Worm (Caenorhabditis elegans): ENCODE measurements around the gene W03F9.9.
A peak's percentile ranks its signal among the peaks of the same experiment; 100 is the strongest.

Gene W03F9.9

DNA sequence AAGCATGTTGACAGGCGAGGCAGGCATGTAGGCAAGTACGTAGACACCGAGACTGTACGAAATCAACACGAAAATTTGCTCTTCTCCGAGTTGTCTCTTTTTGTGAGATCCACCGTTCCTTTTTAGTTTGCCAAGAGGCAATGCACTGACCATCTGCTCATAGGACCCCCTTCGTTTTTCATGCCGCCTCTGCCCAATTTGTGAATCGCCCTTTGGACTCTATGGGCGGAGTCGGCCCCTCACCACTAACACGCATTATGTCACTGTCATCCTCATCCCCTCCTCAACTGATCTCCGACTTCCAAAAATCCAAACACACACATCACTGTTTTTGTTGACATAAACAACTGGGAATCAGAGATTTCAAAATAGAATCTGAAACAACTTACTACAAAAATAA, 15.2 kb downstream of the W03F9.9 start:
- TF ChIP-seq T22C8.4 (GFP tag; IDR thresholded peaks at IDR 0.05): 0 out of 2 replicates have a peak, but pooled peaks have one; percentile 7
- TF ChIP-seq flt-1 (GFP tag; IDR thresholded peaks at IDR 0.05): 0 out of 2 replicates have a peak, but pooled peaks have one; percentile 25
- TF ChIP-seq tab-1 (GFP tag; IDR thresholded peaks at IDR 0.05): 0 out of 2 replicates have a peak, but pooled peaks have one; percentile 65
- TF ChIP-seq cog-1 (tag; optimal IDR thresholded peaks at IDR 0.05): no peak
- no peak for TF ChIP-seq ztf-29 (GFP tag; IDR thresholded peaks at IDR 0.05)
- no peak for TF ChIP-seq klf-2 (GFP tag; conservative IDR thresholded peaks at IDR 0.05)
- 0 out of 2 replicates have a peak, but pooled peaks have one; percentile 7 for TF ChIP-seq ztf-23 (GFP tag; IDR thresholded peaks at IDR 0.05)
- TF ChIP-seq med-1 (GFP tag; optimal IDR thresholded peaks at IDR 0.05; ENCODE audit: insufficient read depth): no peak
- no peak for TF ChIP-seq ref-1 (GFP tag; conservative IDR thresholded peaks at IDR 0.05)

DNA sequence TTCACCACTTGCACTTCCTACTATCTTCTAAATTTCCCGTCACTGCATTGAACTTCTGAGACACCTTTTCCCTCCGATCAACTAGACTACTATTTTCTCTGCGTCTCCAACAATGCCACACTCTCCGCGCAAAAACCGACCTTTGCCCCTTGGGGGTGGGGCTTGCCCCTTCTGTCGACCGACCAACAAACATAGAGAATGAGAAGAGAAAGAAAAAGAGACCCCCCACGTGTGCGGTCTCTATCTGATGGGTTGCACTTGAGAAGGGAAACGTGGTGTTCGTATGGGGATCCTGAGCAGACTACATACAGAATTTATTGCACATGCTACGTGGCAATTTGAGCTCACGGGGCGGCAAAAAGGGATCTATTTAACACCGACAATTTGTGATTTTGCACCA, 16.5 kb downstream of the W03F9.9 start:
- TF ChIP-seq klf-2 (GFP tag; conservative IDR thresholded peaks at IDR 0.05) (0 out of 2 replicates have a peak, but pooled peaks have one; percentile 9), cog-1 (tag; optimal IDR thresholded peaks at IDR 0.05) (no peak), tab-1 (GFP tag; IDR thresholded peaks at IDR 0.05) (no peak), ref-1 (GFP tag; conservative IDR thresholded peaks at IDR 0.05) (no peak), ztf-29 (GFP tag; IDR thresholded peaks at IDR 0.05) (no peak), T22C8.4 (GFP tag; IDR thresholded peaks at IDR 0.05) (no peak), ztf-23 (GFP tag; IDR thresholded peaks at IDR 0.05) (peak; percentile 51; the same call in 1 of the 2 replicates), med-1 (GFP tag; optimal IDR thresholded peaks at IDR 0.05; ENCODE audit: insufficient read depth) (no peak), flt-1 (GFP tag; IDR thresholded peaks at IDR 0.05) (0 out of 2 replicates have a peak, but pooled peaks have one; percentile 55)

DNA sequence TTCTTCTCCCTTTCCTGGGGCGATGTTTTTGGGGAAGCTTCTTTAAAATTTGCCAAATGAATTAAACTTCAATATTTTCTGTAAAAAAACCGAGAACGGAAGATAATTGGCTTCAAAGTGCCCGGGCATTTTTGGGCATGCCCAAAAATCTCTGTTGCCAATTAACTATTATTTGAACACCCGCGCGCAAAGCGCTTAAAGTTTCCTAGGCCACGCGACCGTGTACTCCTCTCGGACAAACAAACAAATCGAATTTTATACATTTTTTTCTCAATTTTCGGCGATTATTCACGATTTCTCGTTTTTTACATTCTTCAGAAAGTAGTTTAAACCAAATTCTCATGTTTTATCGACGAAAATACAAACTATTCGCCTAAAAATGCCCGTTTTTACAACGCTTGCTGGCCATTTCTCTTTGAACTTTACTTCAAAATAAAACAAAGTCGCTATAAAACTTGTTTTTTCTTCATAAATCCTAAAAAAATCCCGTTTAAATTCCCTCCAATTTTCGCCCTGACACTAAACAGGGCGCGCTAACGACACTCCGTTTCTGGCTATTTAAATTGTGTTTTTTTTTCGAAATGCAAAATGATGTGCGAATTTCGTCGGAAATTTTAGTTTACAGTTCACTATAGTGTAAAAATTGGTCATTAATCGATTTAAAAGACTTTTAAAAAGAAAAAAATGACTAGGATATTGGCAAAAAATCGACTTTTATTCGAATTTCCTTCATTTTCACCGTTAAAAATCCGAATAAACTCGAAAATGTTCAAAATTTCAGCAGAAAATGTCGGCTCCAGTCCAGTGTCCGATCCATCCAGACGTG, 17.6 kb downstream of the W03F9.9 start, which contains the start of gene ttb-1:
Gene ttb-1, plus strand, starts transcription at position 776 of the 826 bp plus-strand sequence.
- peak; percentile 49; the same call in 1 of the 2 replicates for TF ChIP-seq ztf-29 (GFP tag; IDR thresholded peaks at IDR 0.05)
- peak; percentile 63; the same call in 1 of the 2 replicates for TF ChIP-seq flt-1 (GFP tag; IDR thresholded peaks at IDR 0.05)
- peak; percentile 52; the same call in 1 of the 2 replicates for TF ChIP-seq ztf-23 (GFP tag; IDR thresholded peaks at IDR 0.05)
- TF ChIP-seq ref-1 (GFP tag; conservative IDR thresholded peaks at IDR 0.05): no peak

DNA sequence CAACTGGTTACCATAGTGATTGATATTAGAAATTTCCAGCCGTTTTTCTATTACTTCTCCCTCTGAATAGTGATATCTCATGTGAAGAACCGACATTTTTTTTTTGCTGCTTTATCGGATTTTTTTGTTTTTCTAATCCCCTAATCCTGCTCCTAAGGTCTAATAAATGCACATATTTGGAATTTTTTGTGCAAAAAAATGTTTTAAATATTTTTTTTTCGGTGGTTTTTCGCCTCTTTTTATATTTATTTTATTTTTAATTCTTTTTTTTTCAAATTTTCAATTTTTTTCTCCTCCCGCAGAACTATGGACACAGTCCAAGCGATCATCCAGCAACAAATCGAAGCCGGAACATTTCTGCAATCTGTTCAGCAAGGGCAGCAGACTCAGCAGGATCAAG, 28.0 kb downstream of the W03F9.9 start, which contains the start of gene Y108G3AL.2:
Gene Y108G3AL.2, plus strand, starts transcription at position 301 of the 400 bp plus-strand sequence.
- TF ChIP-seq tab-1 (GFP tag; IDR thresholded peaks at IDR 0.05): no peak
- TF ChIP-seq T22C8.4 (GFP tag; IDR thresholded peaks at IDR 0.05): no peak
- no peak for TF ChIP-seq ztf-29 (GFP tag; IDR thresholded peaks at IDR 0.05)
- TF ChIP-seq flt-1 (GFP tag; IDR thresholded peaks at IDR 0.05): no peak
- no peak for TF ChIP-seq ztf-23 (GFP tag; IDR thresholded peaks at IDR 0.05)

ce11 chrV:172110-172509, 33.4 kb downstream of the W03F9.9 start, which contains the start of gene cfap-36:
Gene cfap-36 (minus strand): TSS chrV:172210.
- TF ChIP-seq flt-1 (GFP tag; IDR thresholded peaks at IDR 0.05) (no peak), cog-1 (tag; optimal IDR thresholded peaks at IDR 0.05) (no peak), klf-2 (GFP tag; conservative IDR thresholded peaks at IDR 0.05) (no peak), tab-1 (GFP tag; IDR thresholded peaks at IDR 0.05) (no peak), ztf-23 (GFP tag; IDR thresholded peaks at IDR 0.05) (no peak), ref-1 (GFP tag; conservative IDR thresholded peaks at IDR 0.05) (no peak), ztf-29 (GFP tag; IDR thresholded peaks at IDR 0.05) (no peak), med-1 (GFP tag; optimal IDR thresholded peaks at IDR 0.05; ENCODE audit: insufficient read depth) (no peak), T22C8.4 (GFP tag; IDR thresholded peaks at IDR 0.05) (no peak)

- no peak for TF ChIP-seq med-1 (GFP tag; optimal IDR thresholded peaks at IDR 0.05; ENCODE audit: insufficient read depth)
- TF ChIP-seq ztf-23 (GFP tag; IDR thresholded peaks at IDR 0.05): no peak
- TF ChIP-seq klf-2 (GFP tag; conservative IDR thresholded peaks at IDR 0.05): 0 out of 2 replicates have a peak, but pooled peaks have one; percentile 31
- TF ChIP-seq cog-1 (tag; optimal IDR thresholded peaks at IDR 0.05): no peak
- TF ChIP-seq flt-1 (GFP tag; IDR thresholded peaks at IDR 0.05): no peak
- TF ChIP-seq T22C8.4 (GFP tag; IDR thresholded peaks at IDR 0.05): no peak
These were observed 34.7 kb downstream of the W03F9.9 start for ce11 chrV:173437-173836.

DNA sequence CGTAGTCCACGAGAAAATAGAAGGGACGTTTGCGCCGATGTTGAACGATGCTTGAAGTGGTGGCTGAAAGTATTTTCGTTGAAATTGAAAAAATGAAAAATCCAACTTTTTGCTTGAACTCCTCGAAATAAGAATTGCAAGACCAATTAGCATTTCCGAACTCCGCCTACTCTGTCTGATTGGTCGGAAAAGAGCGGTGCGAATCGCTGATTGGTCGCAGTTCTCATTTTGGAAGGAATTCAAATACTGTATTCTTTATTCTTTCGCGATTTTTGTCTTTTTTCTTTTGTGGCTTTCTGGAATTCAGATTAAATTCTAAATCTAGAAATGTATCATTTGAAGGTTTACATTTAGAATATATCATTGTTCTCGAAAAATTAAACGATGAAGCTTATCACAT, 35.8 kb downstream of the W03F9.9 start:
- TF ChIP-seq flt-1 (GFP tag; IDR thresholded peaks at IDR 0.05) (no peak), ref-1 (GFP tag; conservative IDR thresholded peaks at IDR 0.05) (no peak), klf-2 (GFP tag; conservative IDR thresholded peaks at IDR 0.05) (no peak), tab-1 (GFP tag; IDR thresholded peaks at IDR 0.05) (no peak), med-1 (GFP tag; optimal IDR thresholded peaks at IDR 0.05; ENCODE audit: insufficient read depth) (no peak), ztf-23 (GFP tag; IDR thresholded peaks at IDR 0.05) (no peak)

ce11 chrV:176870-177467, 38.3 kb downstream of the W03F9.9 start, which contains the start of gene cul-3:
Gene cul-3 (plus strand): TSS chrV:177417.
- TF ChIP-seq tab-1 (GFP tag; IDR thresholded peaks at IDR 0.05): no peak
- TF ChIP-seq ztf-29 (GFP tag; IDR thresholded peaks at IDR 0.05): no peak
- TF ChIP-seq med-1 (GFP tag; optimal IDR thresholded peaks at IDR 0.05; ENCODE audit: insufficient read depth): no peak
- TF ChIP-seq klf-2 (GFP tag; conservative IDR thresholded peaks at IDR 0.05): no peak

- TF ChIP-seq ref-1 (GFP tag; conservative IDR thresholded peaks at IDR 0.05) (no peak), flt-1 (GFP tag; IDR thresholded peaks at IDR 0.05) (no peak), med-1 (GFP tag; optimal IDR thresholded peaks at IDR 0.05; ENCODE audit: insufficient read depth) (no peak), T22C8.4 (GFP tag; IDR thresholded peaks at IDR 0.05) (no peak)
These were observed 46.4 kb downstream of the W03F9.9 start for ce11 chrV:185124-185523.
